Worm (Caenorhabditis elegans): ENCODE results near the gene gstk-2.

The gstk-2 gene

ce11 chrIV:7203696-7204095 lies 38.4 kb downstream of the gstk-2 start, which contains the start of gene R13A1.3:
TSS of gene R13A1.3 (plus strand) at chrIV:7203996.
- TF ChIP-seq ces-1 (GFP tag; optimal IDR thresholded peaks at IDR 0.05) (no peak), grh-1 (GFP tag; IDR thresholded peaks at IDR 0.05) (no peak), ztf-11 (tag; optimal IDR thresholded peaks at IDR 0.05) (no peak), ceh-82 (tag; optimal IDR thresholded peaks at IDR 0.05) (no peak), lin-39 (tag; optimal IDR thresholded peaks at IDR 0.05) (no peak)

DNA sequence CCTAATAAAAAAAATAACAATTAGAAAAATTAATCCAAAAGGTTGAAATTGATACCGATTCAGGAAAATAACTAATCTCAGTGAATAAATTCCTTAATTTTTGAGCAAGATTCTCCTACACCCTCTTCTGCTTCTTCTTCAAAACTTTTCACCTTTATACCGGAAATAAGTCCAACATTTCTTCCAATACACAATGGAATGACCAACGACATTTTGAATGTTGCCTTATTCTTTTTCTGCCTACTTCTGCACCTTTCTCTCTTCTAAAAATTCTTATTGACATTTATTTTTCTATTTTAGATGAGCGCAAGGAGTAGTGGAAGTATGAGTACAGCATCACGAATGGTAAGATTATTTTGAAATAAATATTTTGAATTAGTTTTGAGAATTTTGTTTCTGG lies 45.2 kb downstream of the gstk-2 start, which contains the start of gene unc-8:
Gene unc-8 (plus strand): TSS at position 301 of the 400 bp plus-strand sequence.
- no peak for TF ChIP-seq jun-1 (tag; optimal IDR thresholded peaks at IDR 0.05)
- TF ChIP-seq ama-1 (optimal IDR thresholded peaks at IDR 0.05) = no peak
- TF ChIP-seq isw-1 (GFP tag; IDR thresholded peaks at IDR 0.05) = no peak

DNA sequence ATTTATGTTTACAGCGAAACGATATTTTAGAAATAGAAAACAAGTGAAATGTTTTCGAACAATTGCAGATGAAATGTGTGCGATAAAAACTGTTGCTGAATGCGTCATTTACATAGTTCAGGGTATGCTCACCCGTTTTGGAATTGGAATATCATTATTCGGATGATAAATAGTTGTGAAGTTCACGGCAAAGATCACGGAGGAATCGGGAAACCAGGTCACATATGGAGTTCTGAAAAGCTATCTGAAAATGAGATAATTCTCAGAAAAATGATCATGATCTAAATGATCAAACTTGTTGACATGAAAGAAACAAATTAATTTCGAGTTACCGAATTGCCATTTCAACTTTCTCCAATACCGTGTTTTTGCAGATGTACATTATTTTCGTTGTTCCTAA lies 46.3 kb downstream of the gstk-2 start, which contains the start of gene best-16:
Gene best-16 (minus strand): TSS at position 101 of the 400 bp plus-strand sequence.
- TF ChIP-seq nhr-19 (GFP tag; conservative IDR thresholded peaks at IDR 0.05) = no peak
- no peak for TF ChIP-seq ces-1 (GFP tag; optimal IDR thresholded peaks at IDR 0.05)
- no peak for TF ChIP-seq efl-1 (optimal IDR thresholded peaks at IDR 0.05)
- TF ChIP-seq efl-1 (GFP tag; optimal IDR thresholded peaks at IDR 0.05 in 1 of 2) = no peak
- no peak for TF ChIP-seq C34B4.2 (tag; optimal IDR thresholded peaks at IDR 0.05)
- no peak for TF ChIP-seq unc-62 (GFP tag; optimal IDR thresholded peaks at IDR 0.05)
- no peak for TF ChIP-seq nhr-11 (tag; optimal IDR thresholded peaks at IDR 0.05)
- no peak for TF ChIP-seq F16B12.6 (tag; optimal IDR thresholded peaks at IDR 0.05)
- no peak for TF ChIP-seq dsc-1 (tag; optimal IDR thresholded peaks at IDR 0.05)
- no peak for TF ChIP-seq sox-4 (tag; optimal IDR thresholded peaks at IDR 0.05)
- no peak for TF ChIP-seq aha-1 (tag; optimal IDR thresholded peaks at IDR 0.05)
- no peak for TF ChIP-seq zip-4 (GFP tag; optimal IDR thresholded peaks at IDR 0.05)
- TF ChIP-seq nhr-20 (tag; optimal IDR thresholded peaks at IDR 0.05) = no peak
- TF ChIP-seq sup-37 (GFP tag; optimal IDR thresholded peaks at IDR 0.05) = no peak
- no peak for TF ChIP-seq ztf-4 (tag; optimal IDR thresholded peaks at IDR 0.05)
- no peak for TF ChIP-seq tlp-1 (tag; optimal IDR thresholded peaks at IDR 0.05)
- TF ChIP-seq unc-98 (GFP tag; IDR thresholded peaks at IDR 0.05) = no peak
- TF ChIP-seq aly-2 (tag; optimal IDR thresholded peaks at IDR 0.05) = no peak
- TF ChIP-seq nhr-85 (tag) = no peak
- no peak for TF ChIP-seq egl-13 (tag; optimal IDR thresholded peaks at IDR 0.05)
- no peak for TF ChIP-seq swsn-7 (tag; optimal IDR thresholded peaks at IDR 0.05)

DNA sequence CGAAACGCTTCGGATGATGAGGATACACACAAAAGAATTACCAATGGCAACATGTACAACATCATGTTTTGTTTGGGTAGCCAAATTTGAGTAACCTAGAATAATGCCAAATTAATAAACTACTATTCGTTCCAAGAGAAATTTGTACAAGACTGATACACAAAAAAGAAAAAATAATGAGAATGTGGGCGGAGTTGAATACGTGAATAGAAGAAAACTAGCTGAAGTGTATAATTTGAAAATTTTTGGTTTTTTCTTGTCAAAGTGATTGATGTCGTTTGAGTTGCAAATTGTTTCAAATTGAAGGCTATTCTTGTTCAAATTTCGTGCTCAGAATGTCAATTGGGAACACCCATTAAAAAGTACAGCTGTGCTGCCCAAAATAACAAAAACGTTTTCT lies 50.3 kb downstream of the gstk-2 start, which contains the start of gene R13A1.5:
Gene R13A1.5 (minus strand): TSS at position 101 of the 400 bp plus-strand sequence.
- TF ChIP-seq efl-1 (optimal IDR thresholded peaks at IDR 0.05) = no peak
- peak in 1 of 2 experiments; percentile 67 for TF ChIP-seq efl-1 (GFP tag; optimal IDR thresholded peaks at IDR 0.05 in 1 of 2)
- TF ChIP-seq unc-62 (GFP tag; optimal IDR thresholded peaks at IDR 0.05) = no peak
